Fruit fly (Drosophila melanogaster) whole organism: ENCODE results near the gene RhoGAP68F.

Experiments
- CG8478 ChIP-seq: fragments of >200 bp; optimal IDR thresholded peaks from 2 replicates; lab custom pipeline; 2018; ENCODE audit warnings: inconsistent platforms
- psq ChIP-seq: fragments of >200 bp; optimal IDR thresholded peaks from 2 replicates; lab custom pipeline; 2017
- usp ChIP-seq: fragments of >200 bp; optimal IDR thresholded peaks from 2 replicates; lab custom pipeline; 2017; ENCODE audit warnings: missing biosample characterization, missing genetic modification characterization, mixed read lengths

DNA sequence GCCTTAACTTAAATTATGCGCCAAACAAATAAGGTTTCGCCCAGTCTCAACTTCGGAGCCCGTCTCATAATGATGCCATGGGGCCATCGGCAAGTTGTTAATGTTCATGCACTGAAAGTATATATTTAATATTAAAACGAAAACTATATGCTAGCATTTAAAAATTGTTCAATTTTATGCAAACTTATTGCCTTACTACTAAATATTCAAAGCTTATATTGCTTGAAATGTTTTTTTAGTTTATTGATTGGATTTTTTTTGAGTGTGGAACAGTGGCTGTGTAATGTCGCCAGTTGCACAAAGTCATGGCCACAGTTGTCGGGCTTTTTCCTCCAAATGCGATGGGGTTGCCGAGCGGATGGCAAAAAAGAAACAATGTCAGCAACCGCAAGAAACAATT is 24.5 kb upstream of the RhoGAP68F start:
- TF ChIP-seq psq (lab: Kevin White, UChicago) (no peak), CG8478 (no peak), usp (GFP tag; lab: Kevin White, UChicago) (no peak)
